Fruit fly (Drosophila melanogaster) whole organism, embryonic: ENCODE results near the gene dia.

Experiments
- Ada2b ChIP-seq: fragments of 200-800 bp; sonication (Bioruptor generic); IDR thresholded peaks from 2 replicates; pipeline ENCODE4 v1.3.6; 2022; ENCODE audit warnings: missing biosample characterization, missing genetic modification characterization
- Adf1 ChIP-seq: fragments of 200-800 bp; sonication (Bioruptor generic); IDR thresholded peaks from 2 replicates; pipeline ENCODE4 v1.3.6; 2022; ENCODE audit warnings: missing biosample characterization, missing genetic modification characterization
- Asciz ChIP-seq: fragments of 200-800 bp; sonication (Bioruptor generic); optimal IDR thresholded peaks from 2 replicates; lab custom pipeline; 2017; ENCODE audit warnings: missing biosample characterization, mild to moderate bottlenecking, missing genetic modification characterization, missing genetic modification reagents
- Atf-2 ChIP-seq: fragments of 200-800 bp; sonication (Bioruptor generic); optimal IDR thresholded peaks from 2 replicates; lab custom pipeline; 2016; ENCODE audit warnings: missing biosample characterization, missing genetic modification characterization
- Awh ChIP-seq: fragments of 200-800 bp; sonication (Bioruptor generic); IDR thresholded peaks from 2 replicates; pipeline ENCODE4, ENCODE4 v1.3.6; 2022; ENCODE audit warnings: missing biosample characterization, missing genetic modification characterization
- CG10209 ChIP-seq: fragments of 200-800 bp; sonication (Bioruptor generic); optimal IDR thresholded peaks from 3 replicates; lab custom pipeline; 2017; ENCODE audit warnings: missing biosample characterization, mild to moderate bottlenecking, missing genetic modification characterization, missing genetic modification reagents
- CG11093 ChIP-seq: fragments of 200-800 bp; sonication (Bioruptor generic); IDR thresholded peaks from 3 replicates; pipeline ENCODE4 v1.3.6; 2022; ENCODE audit warnings: missing biosample characterization, missing genetic modification characterization
- CG11504 ChIP-seq: fragments of 200-800 bp; sonication (Bioruptor generic); optimal IDR thresholded peaks from 3 replicates; lab custom pipeline; 2019; ENCODE audit warnings: missing biosample characterization, mild to moderate bottlenecking, missing genetic modification characterization, moderate library complexity
- CG2120 ChIP-seq: fragments of 200-800 bp; sonication (Bioruptor generic); optimal IDR thresholded peaks from 3 replicates; lab custom pipeline; 2016; ENCODE audit warnings: missing biosample characterization, missing genetic modification characterization
- CG2712 ChIP-seq: fragments of 200-800 bp; optimal IDR thresholded peaks from 3 replicates; lab custom pipeline; 2019; ENCODE audit warnings: missing biosample characterization, mild to moderate bottlenecking, missing genetic modification characterization, moderate library complexity
- CG2889 ChIP-seq: fragments of 200-800 bp; sonication (Bioruptor generic); IDR thresholded peaks from 3 replicates; pipeline ENCODE4 v1.3.6; 2022; ENCODE audit warnings: missing biosample characterization, missing genetic modification characterization
- CG31224 ChIP-seq: fragments of 200-800 bp; sonication (Bioruptor generic); IDR thresholded peaks from 2 replicates; pipeline ENCODE4 v1.3.6; 2022; ENCODE audit warnings: missing biosample characterization, missing genetic modification characterization
- CG32532 ChIP-seq: fragments of 200-800 bp; sonication (Bioruptor generic); IDR thresholded peaks from 2 replicates; pipeline ENCODE4 v1.3.6; 2022; ENCODE audit warnings: missing biosample characterization, missing genetic modification characterization
- CG3995 ChIP-seq: fragments of 200-800 bp; sonication (Bioruptor generic); optimal IDR thresholded peaks from 3 replicates; lab custom pipeline; 2016; ENCODE audit warnings: missing biosample characterization, missing genetic modification characterization
- CG4360 ChIP-seq: fragments of 200-800 bp; sonication (Bioruptor generic); IDR thresholded peaks from 2 replicates; pipeline ENCODE4 v1.3.6; 2022; ENCODE audit warnings: missing biosample characterization, missing genetic modification characterization
- CG4617 ChIP-seq: fragments of 200-800 bp; sonication (Bioruptor generic); optimal IDR thresholded peaks from 3 replicates; lab custom pipeline; 2016; ENCODE audit warnings: missing biosample characterization, missing genetic modification characterization, borderline replicate concordance
- CG8290 ChIP-seq, 3 experiments: fragments of 200-800 bp; sonication (Bioruptor generic); optimal IDR thresholded peaks; 2 replicates each; lab custom pipeline; 2016 to 2019; ENCODE audit warnings: missing biosample characterization in 3 of 3, missing genetic modification characterization in 3 of 3, mild to moderate bottlenecking in 2 of 3, moderate library complexity in 1 of 3
- CkIIα-i1 ChIP-seq: fragments of 200-800 bp; sonication (Bioruptor generic); IDR thresholded peaks from 2 replicates; pipeline ENCODE4 v1.3.6; 2022; ENCODE audit warnings: missing biosample characterization, missing genetic modification characterization
- Deaf1 ChIP-seq: fragments of 200-800 bp; optimal IDR thresholded peaks from 3 replicates; lab custom pipeline; 2019; ENCODE audit warnings: missing biosample characterization, mild to moderate bottlenecking, missing genetic modification characterization, moderate library complexity
- E2f2 ChIP-seq: fragments of 200-800 bp; sonication (Bioruptor generic); IDR thresholded peaks from 2 replicates; pipeline ENCODE4 v1.3.6; 2022; ENCODE audit warnings: missing biosample characterization, missing genetic modification characterization
- Fer1 ChIP-seq: fragments of 200-800 bp; sonication (Bioruptor generic); optimal IDR thresholded peaks from 2 replicates; lab custom pipeline; 2017; ENCODE audit warnings: missing biosample characterization, mild to moderate bottlenecking, missing genetic modification characterization
- Hmx ChIP-seq: fragments of 200-800 bp; sonication (Bioruptor generic); optimal IDR thresholded peaks from 2 replicates; lab custom pipeline; 2016; ENCODE audit warnings: missing biosample characterization, missing genetic modification characterization
- Hr3 ChIP-seq: fragments of 200-800 bp; sonication (Bioruptor generic); optimal IDR thresholded peaks from 3 replicates; lab custom pipeline; 2016; ENCODE audit warnings: missing biosample characterization, missing genetic modification characterization
- Hr39 ChIP-seq: fragments of >200 bp; optimal IDR thresholded peaks from 2 replicates; lab custom pipeline; 2017
- Hr78 ChIP-seq, 2 experiments: fragments of 200-800 bp in 1 of 2; fragments of >200 bp in 1 of 2; sonication (Bioruptor generic) in 1 of 2; optimal IDR thresholded peaks; 2 replicates each; lab custom pipeline; 2017 to 2019; ENCODE audit warnings: missing biosample characterization in 2 of 2, missing genetic modification characterization in 2 of 2, mild to moderate bottlenecking in 1 of 2, moderate library complexity in 1 of 2
- Kr ChIP-seq: fragments of 200-800 bp; sonication (Bioruptor generic); optimal IDR thresholded peaks from 2 replicates; lab custom pipeline; 2017; ENCODE audit warnings: missing biosample characterization, mild to moderate bottlenecking, missing genetic modification characterization
- NC2α ChIP-seq: fragments of 200-800 bp; sonication (Bioruptor generic); optimal IDR thresholded peaks from 2 replicates; lab custom pipeline; 2016; ENCODE audit warnings: missing biosample characterization, missing genetic modification characterization
- Sry-δ ChIP-seq: fragments of 200-800 bp; sonication (Bioruptor generic); optimal IDR thresholded peaks from 2 replicates; lab custom pipeline; 2016; ENCODE audit warnings: missing biosample characterization, missing genetic modification characterization
- Ssrp ChIP-seq: fragments of 200-800 bp; sonication (Bioruptor generic); optimal IDR thresholded peaks from 2 replicates; lab custom pipeline; 2018; ENCODE audit warnings: missing biosample characterization, mild to moderate bottlenecking, missing genetic modification characterization, moderate library complexity
- Taf1 ChIP-seq: fragments of 200-800 bp; sonication (Bioruptor generic); IDR thresholded peaks from 2 replicates; pipeline ENCODE4 v1.3.6; 2022; ENCODE audit warnings: missing biosample characterization, missing genetic modification characterization
- Vsx1 ChIP-seq: fragments of 200-800 bp; sonication (Bioruptor generic); optimal IDR thresholded peaks from 2 replicates; lab custom pipeline; 2017; ENCODE audit warnings: missing biosample characterization, mild to moderate bottlenecking, missing genetic modification characterization, missing genetic modification reagents
- cg ChIP-seq: fragments of 200-800 bp; sonication (Bioruptor generic); optimal IDR thresholded peaks from 3 replicates; lab custom pipeline; 2019; ENCODE audit warnings: missing biosample characterization, mild to moderate bottlenecking, missing genetic modification characterization, moderate library complexity
- chm ChIP-seq: fragments of 200-800 bp; sonication (Bioruptor generic); IDR thresholded peaks from 2 replicates; pipeline ENCODE4 v1.3.6; 2022; ENCODE audit warnings: missing biosample characterization, missing genetic modification characterization
- crol ChIP-seq: fragments of 200-800 bp; sonication (Bioruptor generic); IDR thresholded peaks from 2 replicates; pipeline ENCODE4 v1.3.6; 2022; ENCODE audit warnings: missing biosample characterization, missing genetic modification characterization
- dan ChIP-seq: fragments of 200-800 bp; sonication (Bioruptor generic); IDR thresholded peaks from 2 replicates; pipeline ENCODE4 v1.3.6; 2022; ENCODE audit warnings: missing biosample characterization, missing genetic modification characterization
- emc ChIP-seq: fragments of 200-800 bp; sonication (Bioruptor generic); optimal IDR thresholded peaks from 2 replicates; lab custom pipeline; 2016; ENCODE audit warnings: missing biosample characterization, missing genetic modification characterization
- exex ChIP-seq: fragments of 200-800 bp; sonication (Bioruptor generic); optimal IDR thresholded peaks from 4 replicates; lab custom pipeline; 2018; ENCODE audit warnings: missing biosample characterization, mild to moderate bottlenecking, missing genetic modification characterization, moderate library complexity
- eyg ChIP-seq: fragments of 200-800 bp; sonication (Bioruptor generic); optimal IDR thresholded peaks from 3 replicates; lab custom pipeline; 2016; ENCODE audit warnings: missing biosample characterization, missing genetic modification characterization
- fd3F ChIP-seq: fragments of 200-800 bp; sonication (Bioruptor generic); optimal IDR thresholded peaks from 2 replicates; lab custom pipeline; 2018; ENCODE audit warnings: missing biosample characterization, mild to moderate bottlenecking, missing genetic modification characterization, moderate library complexity
- insv ChIP-seq, 2 experiments: fragments of 200-800 bp; sonication (Bioruptor generic); optimal IDR thresholded peaks; 3 replicates each; lab custom pipeline; 2016 to 2018; ENCODE audit warnings: missing biosample characterization in 2 of 2, missing genetic modification characterization in 2 of 2
- jumu ChIP-seq: fragments of 200-800 bp; sonication (Bioruptor generic); optimal IDR thresholded peaks from 3 replicates; lab custom pipeline; 2016; ENCODE audit warnings: missing biosample characterization, missing genetic modification characterization
- luna ChIP-seq: fragments of 200-800 bp; sonication (Bioruptor generic); optimal IDR thresholded peaks from 2 replicates; lab custom pipeline; 2016; ENCODE audit warnings: missing biosample characterization, missing genetic modification characterization
- sd ChIP-seq: fragments of 200-800 bp; sonication (Bioruptor generic); optimal IDR thresholded peaks from 3 replicates; lab custom pipeline; 2018; ENCODE audit warnings: missing biosample characterization, mild to moderate bottlenecking, missing genetic modification characterization, moderate library complexity
- shn ChIP-seq: fragments of 200-800 bp; sonication (Bioruptor generic); optimal IDR thresholded peaks from 3 replicates; lab custom pipeline; 2016; ENCODE audit warnings: missing biosample characterization, missing genetic modification characterization
- sna ChIP-seq: fragments of 200-800 bp; sonication (Bioruptor generic); IDR thresholded peaks from 2 replicates; pipeline ENCODE4 v1.3.6; 2022; ENCODE audit warnings: missing biosample characterization, missing genetic modification characterization; ENCODE audit not compliant: partially characterized antibody
- sob ChIP-seq: fragments of 200-800 bp; sonication (Bioruptor generic); IDR thresholded peaks from 2 replicates; pipeline ENCODE4 v1.3.6; 2022; ENCODE audit warnings: missing biosample characterization, missing genetic modification characterization
- sug ChIP-seq: fragments of 200-800 bp; optimal IDR thresholded peaks from 2 replicates; lab custom pipeline; 2019; ENCODE audit warnings: missing biosample characterization, mild to moderate bottlenecking, missing genetic modification characterization, moderate library complexity
- twi ChIP-seq: fragments of 200-800 bp; optimal IDR thresholded peaks from 2 replicates; lab custom pipeline; 2019; ENCODE audit warnings: missing biosample characterization, mild to moderate bottlenecking, missing genetic modification characterization, moderate library complexity
- wek ChIP-seq: fragments of 200-800 bp; sonication (Bioruptor generic); optimal IDR thresholded peaks from 3 replicates; lab custom pipeline; 2018; ENCODE audit warnings: missing biosample characterization, mild to moderate bottlenecking, missing genetic modification characterization, moderate library complexity

The dia gene

dm6 chr2L:20799991-20800897 is 42.3 kb downstream of the dia start (continued):
- TF ChIP-seq chm (peak; percentile 66; the same call in 1 of the 2 replicates), Sry-δ (peak; percentile 37), CG4617 (GFP tag; lab: Kevin White, UChicago) (no peak), sna (GFP tag; lab: Robert Waterston, UW) (no peak), CG2120 (peak; percentile 94), Hmx (GFP tag; lab: Kevin White, UChicago) (no peak), insv (GFP tag; optimal IDR thresholded peaks at IDR 0.05; lab: Kevin White, UChicago) (no peak), CG11093 (GFP tag; lab: Robert Waterston, UW) (no peak), Vsx1 (GFP tag; lab: Kevin White, UChicago) (peak; percentile 52), CG2889 (GFP tag; lab: Robert Waterston, UW) (peak; percentile 64; the same call in 2 of the 3 replicates), Kr (GFP tag; lab: Kevin White, UChicago) (no peak), CG11504 (tag; lab: Kevin White, UChicago) (peak; percentile 73), luna (GFP tag; lab: Kevin White, UChicago) (peak; percentile 62), Deaf1 (tag; lab: Kevin White, UChicago) (peak; percentile 77), dan (no peak), Ssrp (tag; lab: Kevin White, UChicago) (peak; percentile 57), CG3995 (GFP tag; lab: Kevin White, UChicago) (peak; percentile 3), CG8290 (GFP tag; optimal IDR thresholded peaks at IDR 0.05; lab: Kevin White, UChicago) (no peak), CG8290 (tag; optimal IDR thresholded peaks at IDR 0.05; lab: Kevin White, UChicago) (peak in 1 of 2 experiments; percentile 96), Hr3 (GFP tag; lab: Kevin White, UChicago) (peak; percentile 60), Asciz (peak; percentile 25), sob (GFP tag; lab: Robert Waterston, UW) (peak; percentile 76), exex (tag; lab: Kevin White, UChicago) (peak; percentile 33), shn (peak; percentile 56), wek (GFP tag; lab: Kevin White, UChicago) (peak; percentile 11), Ada2b (GFP tag; lab: Robert Waterston, UW) (peak; percentile 72), Fer1 (GFP tag; lab: Kevin White, UChicago) (peak; percentile 88), CG31224 (GFP tag; lab: Robert Waterston, UW) (peak; percentile 97), sug (tag; lab: Kevin White, UChicago) (peak; percentile 71), Hr78 (GFP tag; optimal IDR thresholded peaks at IDR 0.05; lab: Kevin White, UChicago) (no peak), Taf1 (GFP tag; lab: Robert Waterston, UW) (peak; percentile 78), emc (GFP tag; lab: Kevin White, UChicago) (peak; percentile 60), cg (peak; percentile 44), jumu (GFP tag; lab: Kevin White, UChicago) (peak; percentile 83), NC2α (GFP tag; lab: Kevin White, UChicago) (peak; percentile 36), eyg (GFP tag; lab: Kevin White, UChicago) (peak; percentile 75), CG32532 (GFP tag; lab: Robert Waterston, UW) (peak; percentile 87), CG2712 (peak; percentile 77), CkIIα-i1 (GFP tag; lab: Robert Waterston, UW) (0 out of 2 replicates have a peak, but pooled peaks have one; percentile 20), fd3F (GFP tag; lab: Kevin White, UChicago) (peak; percentile 66), Atf-2 (GFP tag; lab: Kevin White, UChicago) (peak; percentile 70), Adf1 (GFP tag; lab: Robert Waterston, UW) (no peak), sd (peak; percentile 35), E2f2 (GFP tag; lab: Robert Waterston, UW) (peak; percentile 45), twi (tag; lab: Kevin White, UChicago) (no peak), CG10209 (GFP tag; lab: Kevin White, UChicago) (peak; percentile 76), CG4360 (GFP tag; lab: Robert Waterston, UW) (peak; percentile 51; the same call in 1 of the 2 replicates), crol (GFP tag; lab: Robert Waterston, UW) (peak; percentile 84), Awh (GFP tag; lab: Robert Waterston, UW) (peak; percentile 59; the same call in 1 of the 2 replicates), Hr39 (lab: Kevin White, UChicago) (no peak)
